Fruit fly (Drosophila melanogaster) S2 (cell line): Measurements from ENCODE around the gene Pburs.

Source experiments
- CG8478 ChIP-seq: fragments of >200 bp; optimal IDR thresholded peaks from 2 replicates; lab custom pipeline; 2018
- CTCF ChIP-seq, 2 experiments: fragments of >200 bp; optimal IDR thresholded peaks; 2 replicates each; lab custom pipeline; 2018

DNA sequence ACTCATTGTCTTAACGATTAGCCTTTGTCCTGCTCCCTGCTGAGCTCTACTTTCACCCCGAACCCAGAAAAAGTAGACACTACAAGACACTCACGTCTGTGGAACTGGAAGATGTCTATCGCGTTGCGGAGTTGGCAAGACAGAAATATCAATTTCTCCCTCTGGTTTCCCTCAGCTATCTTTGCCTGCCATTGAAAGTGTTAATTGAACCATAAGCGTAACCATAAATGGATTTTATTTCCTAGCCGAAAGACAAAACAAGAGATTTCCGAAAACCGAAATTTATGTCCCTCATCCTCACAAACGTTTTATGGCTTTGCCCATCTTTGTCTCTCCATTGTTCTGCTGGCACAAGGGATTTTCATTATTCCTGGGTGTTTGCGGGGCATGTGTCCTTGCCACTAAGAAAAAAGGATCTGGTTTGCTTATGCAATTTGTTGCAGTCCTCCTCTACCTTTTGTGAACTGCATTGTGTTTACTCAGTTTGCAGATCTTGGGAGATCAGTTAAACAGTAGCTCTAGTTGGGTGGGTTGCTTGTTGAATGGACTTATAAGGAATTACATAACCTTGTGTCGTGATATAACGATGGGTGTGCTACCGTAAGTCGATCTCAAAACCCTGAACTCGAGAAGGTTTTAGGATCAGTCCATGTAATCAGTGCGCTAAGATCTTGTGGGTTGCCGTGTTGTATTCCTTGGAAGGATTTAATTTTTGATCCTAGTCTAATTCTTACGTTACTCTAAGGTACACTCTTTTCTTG lies 18.9 kb upstream of the Pburs start:
- TF ChIP-seq CG8478 (no peak), CTCF (optimal IDR thresholded peaks at IDR 0.05; lab: Kevin White, UChicago) (no peak)
